Fruit fly (Drosophila melanogaster) whole organism, embryonic: ENCODE measurements around the gene CG12118.

Experiments
- B-H1 ChIP-seq: fragments of 200-800 bp; sonication (Bioruptor generic); IDR thresholded peaks from 3 replicates; pipeline ENCODE4 v1.3.6; 2022; ENCODE audit warnings: missing biosample characterization, missing genetic modification characterization
- BEAF-32 ChIP-seq: fragments of 200-800 bp; sonication (Bioruptor generic); optimal IDR thresholded peaks from 3 replicates; lab custom pipeline; 2017; ENCODE audit warnings: missing biosample characterization, missing genetic modification characterization, mild to moderate bottlenecking, moderate library complexity, missing genetic modification reagents
- C15 ChIP-seq: fragments of 200-800 bp; sonication (Bioruptor generic); IDR thresholded peaks from 3 replicates; pipeline ENCODE4 v1.3.6; 2022; ENCODE audit warnings: missing biosample characterization, missing genetic modification characterization
- CG10267 ChIP-seq: fragments of 200-800 bp; sonication (Bioruptor generic); optimal IDR thresholded peaks from 2 replicates; lab custom pipeline; 2018; ENCODE audit warnings: missing biosample characterization, mild to moderate bottlenecking, missing genetic modification characterization, moderate library complexity
- CG11085 ChIP-seq: fragments of 200-800 bp; sonication (Bioruptor generic); IDR thresholded peaks from 2 replicates; pipeline ENCODE4 v1.3.6; 2022; ENCODE audit warnings: missing biosample characterization, missing genetic modification characterization
- CG11398 ChIP-seq: fragments of 200-800 bp; sonication (Bioruptor generic); optimal IDR thresholded peaks from 2 replicates; lab custom pipeline; 2016; ENCODE audit warnings: missing biosample characterization, missing genetic modification characterization
- CG12299 ChIP-seq: fragments of 200-800 bp; sonication (Bioruptor generic); optimal IDR thresholded peaks from 2 replicates; lab custom pipeline; 2018; ENCODE audit warnings: missing biosample characterization, mild to moderate bottlenecking, missing genetic modification characterization
- CG14710 ChIP-seq: fragments of 200-800 bp; sonication (Bioruptor generic); optimal IDR thresholded peaks from 3 replicates; lab custom pipeline; 2019; ENCODE audit warnings: missing biosample characterization, mild to moderate bottlenecking, missing genetic modification characterization, moderate library complexity
- CG14860 ChIP-seq: fragments of 200-800 bp; sonication (Bioruptor generic); IDR thresholded peaks from 3 replicates; pipeline ENCODE4 v1.3.6; 2022; ENCODE audit warnings: missing biosample characterization, missing genetic modification characterization; ENCODE audit not compliant: partially characterized antibody
- CG17186 ChIP-seq: fragments of 200-800 bp; sonication (Bioruptor generic); optimal IDR thresholded peaks from 3 replicates; lab custom pipeline; 2017; ENCODE audit warnings: missing biosample characterization, missing genetic modification reagents, missing genetic modification characterization
- CG17359 ChIP-seq: fragments of 200-800 bp; sonication (Bioruptor generic); optimal IDR thresholded peaks from 3 replicates; lab custom pipeline; 2018; ENCODE audit warnings: missing biosample characterization, mild to moderate bottlenecking, missing genetic modification characterization, moderate library complexity
- CG18011 ChIP-seq: fragments of 200-800 bp; sonication (Bioruptor generic); optimal IDR thresholded peaks from 2 replicates; lab custom pipeline; 2017; ENCODE audit warnings: missing biosample characterization, missing genetic modification characterization, mild to moderate bottlenecking, moderate library complexity, missing genotype
- CG30020 ChIP-seq: fragments of 200-800 bp; optimal IDR thresholded peaks from 2 replicates; lab custom pipeline; 2019; ENCODE audit warnings: missing biosample characterization, mild to moderate bottlenecking, missing genetic modification characterization, moderate library complexity
- CG30431 ChIP-seq: fragments of 200-800 bp; sonication (Bioruptor generic); optimal IDR thresholded peaks from 2 replicates; lab custom pipeline; 2017; ENCODE audit warnings: missing biosample characterization, missing genetic modification characterization
- CG3847 ChIP-seq: fragments of 200-800 bp; sonication (Bioruptor generic); IDR thresholded peaks from 2 replicates; pipeline ENCODE4 v1.3.6; 2022; ENCODE audit warnings: missing biosample characterization, missing genetic modification characterization
- CG43689 ChIP-seq: fragments of 200-800 bp; sonication (Bioruptor generic); IDR thresholded peaks from 2 replicates; pipeline ENCODE4 v1.3.6; 2022; ENCODE audit warnings: missing biosample characterization, missing genetic modification characterization
- CG7839 ChIP-seq: fragments of 200-800 bp; sonication (Bioruptor generic); optimal IDR thresholded peaks from 3 replicates; lab custom pipeline; 2018; ENCODE audit warnings: missing biosample characterization, mild to moderate bottlenecking, missing genetic modification characterization, moderate library complexity
- CG7963 ChIP-seq: fragments of 200-800 bp; sonication (Bioruptor generic); IDR thresholded peaks from 3 replicates; pipeline ENCODE4 v1.3.6; 2022; ENCODE audit warnings: missing biosample characterization, missing genetic modification characterization; ENCODE audit not compliant: partially characterized antibody
- CG8290 ChIP-seq, 3 experiments: fragments of 200-800 bp; sonication (Bioruptor generic); optimal IDR thresholded peaks; 2 replicates each; lab custom pipeline; 2016 to 2019; ENCODE audit warnings: missing biosample characterization in 3 of 3, missing genetic modification characterization in 3 of 3, mild to moderate bottlenecking in 2 of 3, moderate library complexity in 1 of 3
- D19A ChIP-seq: fragments of 200-800 bp; optimal IDR thresholded peaks from 3 replicates; lab custom pipeline; 2019; ENCODE audit warnings: missing biosample characterization, mild to moderate bottlenecking, missing genetic modification characterization, moderate library complexity
- Dp ChIP-seq: fragments of 200-800 bp; sonication (Bioruptor generic); optimal IDR thresholded peaks from 2 replicates; lab custom pipeline; 2018; ENCODE audit warnings: missing biosample characterization, mild to moderate bottlenecking, missing genetic modification characterization, moderate library complexity
- Dref ChIP-seq: fragments of 200-800 bp; sonication (Bioruptor generic); IDR thresholded peaks from 2 replicates; pipeline ENCODE4 v1.3.6; 2022; ENCODE audit warnings: missing biosample characterization, missing genetic modification characterization
- E2f2 ChIP-seq: fragments of 200-800 bp; sonication (Bioruptor generic); IDR thresholded peaks from 2 replicates; pipeline ENCODE4 v1.3.6; 2022; ENCODE audit warnings: missing biosample characterization, missing genetic modification characterization
- Ets97D ChIP-seq: fragments of 200-800 bp; sonication (Bioruptor generic); optimal IDR thresholded peaks from 3 replicates; lab custom pipeline; 2016; ENCODE audit warnings: missing biosample characterization, missing genetic modification characterization
- Gsc ChIP-seq: fragments of 200-800 bp; sonication (Bioruptor generic); IDR thresholded peaks from 2 replicates; pipeline ENCODE4 v1.3.6; 2022; ENCODE audit warnings: missing biosample characterization, missing genetic modification characterization
- HLH4C ChIP-seq: fragments of 200-800 bp; sonication (Bioruptor generic); IDR thresholded peaks from 3 replicates; pipeline ENCODE4 v1.3.6; 2022; ENCODE audit warnings: missing biosample characterization, missing genetic modification characterization; ENCODE audit not compliant: partially characterized antibody
- Hand ChIP-seq: fragments of 200-800 bp; sonication (Bioruptor generic); optimal IDR thresholded peaks from 2 replicates; lab custom pipeline; 2017; ENCODE audit warnings: mild to moderate bottlenecking, missing biosample characterization, missing genetic modification reagents, missing genetic modification characterization
- Neu2 ChIP-seq: fragments of 200-800 bp; sonication (Bioruptor generic); optimal IDR thresholded peaks from 3 replicates; lab custom pipeline; 2016; ENCODE audit warnings: missing biosample characterization, missing genetic modification characterization, borderline replicate concordance
- Oli ChIP-seq: fragments of 200-800 bp; sonication (Bioruptor generic); optimal IDR thresholded peaks from 2 replicates; lab custom pipeline; 2018; ENCODE audit warnings: missing biosample characterization, mild to moderate bottlenecking, missing genetic modification characterization, moderate library complexity
- Pdp1 ChIP-seq, 2 experiments: fragments of 200-800 bp; sonication (Bioruptor generic); optimal IDR thresholded peaks; 3 replicates each; lab custom pipeline; 2016; ENCODE audit warnings: missing biosample characterization in 2 of 2, missing genetic modification characterization in 2 of 2, mild to moderate bottlenecking in 1 of 2, moderate library complexity in 1 of 2
- Taf1 ChIP-seq: fragments of 200-800 bp; sonication (Bioruptor generic); IDR thresholded peaks from 2 replicates; pipeline ENCODE4 v1.3.6; 2022; ENCODE audit warnings: missing biosample characterization, missing genetic modification characterization
- Tbp ChIP-seq: fragments of >200 bp; optimal IDR thresholded peaks from 2 replicates; lab custom pipeline; 2018; ENCODE audit warnings: missing biosample characterization, missing genetic modification characterization
- ab ChIP-seq: fragments of 200-800 bp; sonication (Bioruptor generic); optimal IDR thresholded peaks from 2 replicates; lab custom pipeline; 2016; ENCODE audit warnings: missing biosample characterization, missing genetic modification characterization
- bcd ChIP-seq: fragments of 200-800 bp; sonication (Bioruptor generic); optimal IDR thresholded peaks from 2 replicates; lab custom pipeline; 2017; ENCODE audit warnings: missing biosample characterization, mild to moderate bottlenecking, missing genetic modification characterization
- br ChIP-seq: fragments of >200 bp; optimal IDR thresholded peaks from 2 replicates; lab custom pipeline; 2017
- cato ChIP-seq: fragments of 200-800 bp; sonication (Bioruptor generic); optimal IDR thresholded peaks from 2 replicates; lab custom pipeline; 2016; ENCODE audit warnings: missing biosample characterization, missing genetic modification characterization, borderline replicate concordance
- crol ChIP-seq: fragments of 200-800 bp; sonication (Bioruptor generic); IDR thresholded peaks from 2 replicates; pipeline ENCODE4 v1.3.6; 2022; ENCODE audit warnings: missing biosample characterization, missing genetic modification characterization
- da ChIP-seq: fragments of 200-800 bp; sonication (Bioruptor generic); optimal IDR thresholded peaks from 2 replicates; lab custom pipeline; 2016; ENCODE audit warnings: missing biosample characterization, missing genetic modification characterization
- esg ChIP-seq: fragments of 200-800 bp; sonication (Bioruptor generic); conservative IDR thresholded peaks from 2 replicates; pipeline ENCODE4 v1.3.6; 2022; ENCODE audit warnings: missing biosample characterization, missing genetic modification characterization
- eyg ChIP-seq: fragments of 200-800 bp; sonication (Bioruptor generic); optimal IDR thresholded peaks from 3 replicates; lab custom pipeline; 2016; ENCODE audit warnings: missing biosample characterization, missing genetic modification characterization
- fd3F ChIP-seq: fragments of 200-800 bp; sonication (Bioruptor generic); optimal IDR thresholded peaks from 2 replicates; lab custom pipeline; 2018; ENCODE audit warnings: missing biosample characterization, mild to moderate bottlenecking, missing genetic modification characterization, moderate library complexity
- h ChIP-seq: fragments of >200 bp; optimal IDR thresholded peaks from 2 replicates; lab custom pipeline; 2017
- kni ChIP-seq: fragments of 200-800 bp; sonication (Bioruptor generic); optimal IDR thresholded peaks from 3 replicates; lab custom pipeline; 2017; ENCODE audit warnings: mild to moderate bottlenecking, missing biosample characterization, missing genetic modification reagents, missing genetic modification characterization
- mam ChIP-seq: fragments of 200-800 bp; sonication (Bioruptor generic); optimal IDR thresholded peaks from 3 replicates; lab custom pipeline; 2016; ENCODE audit warnings: missing biosample characterization, missing genetic modification characterization
- pum ChIP-seq: fragments of 200-800 bp; sonication (Bioruptor generic); optimal IDR thresholded peaks from 2 replicates; lab custom pipeline; 2016; ENCODE audit warnings: missing biosample characterization, missing genetic modification characterization
- run ChIP-seq: fragments of 200-800 bp; sonication (Bioruptor generic); optimal IDR thresholded peaks from 3 replicates; lab custom pipeline; 2018; ENCODE audit warnings: missing biosample characterization, mild to moderate bottlenecking, missing genetic modification characterization
- slp2 ChIP-seq: fragments of 200-800 bp; sonication (Bioruptor generic); optimal IDR thresholded peaks from 2 replicates; lab custom pipeline; 2016; ENCODE audit warnings: missing biosample characterization, missing genetic modification characterization
- sr ChIP-seq: fragments of 200-800 bp; sonication (Bioruptor generic); IDR thresholded peaks from 3 replicates; pipeline ENCODE4 v1.3.6; 2022; ENCODE audit warnings: missing biosample characterization, missing genetic modification characterization
- tio ChIP-seq: fragments of 200-800 bp; sonication (Bioruptor generic); optimal IDR thresholded peaks from 2 replicates; lab custom pipeline; 2017; ENCODE audit warnings: missing biosample characterization, missing genetic modification characterization, inconsistent platforms
- toy ChIP-seq: fragments of 200-800 bp; sonication (Bioruptor generic); IDR thresholded peaks from 2 replicates; pipeline ENCODE4 v1.3.6; 2022; ENCODE audit warnings: missing biosample characterization, missing genetic modification characterization
- zen ChIP-seq: fragments of 200-800 bp; sonication (Bioruptor generic); optimal IDR thresholded peaks from 3 replicates; lab custom pipeline; 2018; ENCODE audit warnings: missing biosample characterization, mild to moderate bottlenecking, missing genetic modification characterization, moderate library complexity

The CG12118 gene

dm6 chrX:9193604-9194003, 2.6 kb downstream of the CG12118 start, which contains the start of gene CG12106:
Gene CG12106 (plus strand): TSS chrX:9193898.
- TF ChIP-seq Neu2 (GFP tag; lab: Kevin White, UChicago) (no peak), fd3F (GFP tag; lab: Kevin White, UChicago) (peak; percentile 22), CG17186 (GFP tag; lab: Kevin White, UChicago) (peak; percentile 99), bcd (peak; percentile 20), CG43689 (no peak), CG7839 (peak; percentile 62), slp2 (no peak), esg (GFP tag; lab: Robert Waterston, UW) (peak; percentile 57; the same call in 1 of the 2 replicates), pum (GFP tag; lab: Kevin White, UChicago) (peak; percentile 46), B-H1 (GFP tag; lab: Robert Waterston, UW) (0 out of 3 replicates have a peak, but pooled peaks have one; percentile 20), Tbp (no peak), CG14710 (peak; percentile 30), CG10267 (tag; lab: Kevin White, UChicago) (peak; percentile 14), Pdp1 (GFP tag; optimal IDR thresholded peaks at IDR 0.05; lab: Kevin White, UChicago) (peak in 1 of 2 experiments; percentile 20), da (GFP tag; lab: Kevin White, UChicago) (no peak), Gsc (no peak), Dp (GFP tag; lab: Kevin White, UChicago) (peak; percentile 24), E2f2 (peak; percentile 35; the same call in 1 of the 2 replicates), CG11085 (no peak), eyg (GFP tag; lab: Kevin White, UChicago) (no peak), CG18011 (GFP tag; lab: Kevin White, UChicago) (no peak), Taf1 (GFP tag; lab: Robert Waterston, UW) (no peak), cato (GFP tag; lab: Kevin White, UChicago) (no peak), CG17359 (tag; lab: Kevin White, UChicago) (peak; percentile 27), sr (GFP tag; lab: Robert Waterston, UW) (no peak), zen (tag; lab: Kevin White, UChicago) (no peak), CG14860 (GFP tag; lab: Robert Waterston, UW) (no peak), run (tag; lab: Kevin White, UChicago) (no peak), kni (peak; percentile 43), CG7963 (GFP tag; lab: Robert Waterston, UW) (no peak), br (no peak), C15 (no peak), Ets97D (GFP tag; lab: Kevin White, UChicago) (no peak), CG11398 (GFP tag; lab: Kevin White, UChicago) (no peak), mam (GFP tag; lab: Kevin White, UChicago) (peak; percentile 59), tio (GFP tag; lab: Kevin White, UChicago) (no peak), crol (GFP tag; lab: Robert Waterston, UW) (no peak), D19A (tag; lab: Kevin White, UChicago) (no peak), HLH4C (GFP tag; lab: Robert Waterston, UW) (no peak), Dref (GFP tag; lab: Robert Waterston, UW) (no peak), h (lab: Kevin White, UChicago) (no peak), ab (GFP tag; lab: Kevin White, UChicago) (no peak), CG30020 (tag; lab: Kevin White, UChicago) (no peak), CG3847 (GFP tag; lab: Robert Waterston, UW) (no peak), CG12299 (no peak), CG30431 (GFP tag; lab: Kevin White, UChicago) (no peak), toy (GFP tag; lab: Robert Waterston, UW) (no peak), CG8290 (GFP tag; optimal IDR thresholded peaks at IDR 0.05; lab: Kevin White, UChicago) (no peak), CG8290 (tag; optimal IDR thresholded peaks at IDR 0.05; lab: Kevin White, UChicago) (peak in 1 of 2 experiments; percentile 72), BEAF-32 (no peak), Oli (peak; percentile 25), Hand (GFP tag; lab: Kevin White, UChicago) (no peak)
